Worm (Caenorhabditis elegans) whole organism, L3 larva: ENCODE measurements around the gene myrf-1.

ENCODE experiments used
- R02D3.7 ChIP-seq: fragments of 150-350 bp; optimal IDR thresholded peaks from 2 replicates; lab custom pipeline; 2014; ENCODE audit warnings: missing biosample characterization, missing genetic modification characterization
- aly-2 ChIP-seq: fragments of 150-350 bp; optimal IDR thresholded peaks from 2 replicates; lab custom pipeline; 2014; ENCODE audit warnings: missing biosample characterization, missing genetic modification characterization
- ceh-16 ChIP-seq: sonication (generic microtip); optimal IDR thresholded peaks from 2 replicates; lab custom pipeline; 2017; ENCODE audit warnings: missing biosample characterization, missing genetic modification characterization
- ceh-28 ChIP-seq: fragments of 150-350 bp; optimal IDR thresholded peaks from 2 replicates; lab custom pipeline; 2014; ENCODE audit warnings: missing biosample characterization, missing genetic modification reagents, missing genetic modification characterization
- elt-2 ChIP-seq: sonication (generic microtip); optimal IDR thresholded peaks from 2 replicates; lab custom pipeline; 2016; ENCODE audit warnings: missing genetic modification reagents, mild to moderate bottlenecking, missing genetic modification characterization, missing compliant biosample characterization
- elt-3 ChIP-seq, 3 experiments: fragments of 150-350 bp in 1 of 3; sonication (generic microtip) in 2 of 3; optimal IDR thresholded peaks; 2 replicates in 2 of 3; 4 replicates in 1 of 3; lab custom pipeline; 2014 to 2017; ENCODE audit warnings: missing biosample characterization in 3 of 3, missing genetic modification characterization in 3 of 3
- fkh-10 ChIP-seq: sonication (generic microtip); optimal IDR thresholded peaks from 2 replicates; lab custom pipeline; 2017; ENCODE audit warnings: missing biosample characterization, missing genetic modification reagents, missing genetic modification characterization
- fos-1 ChIP-seq: fragments of 150-350 bp; optimal IDR thresholded peaks from 2 replicates; lab custom pipeline; 2014; ENCODE audit warnings: missing biosample characterization, missing genetic modification characterization
- nhr-11 ChIP-seq: fragments of 150-350 bp; optimal IDR thresholded peaks from 2 replicates; lab custom pipeline; 2014; ENCODE audit warnings: missing biosample characterization, missing genetic modification characterization
- nhr-237 ChIP-seq: fragments of 150-350 bp; optimal IDR thresholded peaks from 2 replicates; lab custom pipeline; 2014; ENCODE audit warnings: missing biosample characterization, missing genetic modification characterization
- nhr-77 ChIP-seq: fragments of 150-350 bp; optimal IDR thresholded peaks from 2 replicates; lab custom pipeline; 2014; ENCODE audit warnings: missing biosample characterization, missing genetic modification characterization
- skn-1 ChIP-seq: fragments of 150-350 bp; optimal IDR thresholded peaks from 2 replicates; lab custom pipeline; 2014; ENCODE audit warnings: missing biosample characterization, missing genetic modification characterization
- snpc-4 ChIP-seq: fragments of 150-350 bp; optimal IDR thresholded peaks from 2 replicates; lab custom pipeline; 2014; ENCODE audit warnings: missing biosample characterization, missing genetic modification characterization
- ztf-11 ChIP-seq: fragments of 150-350 bp; optimal IDR thresholded peaks from 2 replicates; lab custom pipeline; 2014; ENCODE audit warnings: missing biosample characterization, missing genetic modification characterization

DNA sequence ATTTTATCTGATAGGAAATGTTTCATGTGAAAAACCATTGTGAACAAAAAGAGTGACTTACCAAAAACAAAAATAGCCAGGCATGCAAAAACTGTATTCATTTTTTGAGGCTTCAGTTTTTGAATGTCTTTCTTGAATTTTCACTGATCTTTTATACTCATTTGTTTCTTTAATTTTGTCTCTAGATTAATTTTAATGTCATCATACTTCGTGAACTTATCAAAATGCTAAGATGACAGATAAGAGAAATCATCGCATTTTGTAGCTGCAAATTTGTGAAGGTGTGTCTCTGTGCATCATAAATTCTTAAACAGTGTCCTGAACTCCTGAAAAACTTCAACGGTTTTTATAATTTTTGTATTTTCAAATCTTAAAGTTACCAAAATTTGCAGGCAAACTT is 26.3 kb downstream of the myrf-1 start, which contains the start of gene clec-58:
- TF ChIP-seq ceh-28 (tag; lab: Kevin White, UChicago) (no peak), elt-2 (tag; lab: Kevin White, UChicago) (no peak), nhr-11 (no peak), R02D3.7 (no peak), aly-2 (tag; lab: Kevin White, UChicago) (no peak), fos-1 (tag; lab: Kevin White, UChicago) (no peak), elt-3 (tag; optimal IDR thresholded peaks at IDR 0.05; lab: Kevin White, UChicago) (no peak), ceh-16 (no peak), ztf-11 (tag; lab: Kevin White, UChicago) (no peak), snpc-4 (tag; lab: Kevin White, UChicago) (no peak), nhr-237 (tag; lab: Kevin White, UChicago) (no peak), skn-1 (tag; lab: Kevin White, UChicago) (no peak), nhr-77 (tag; lab: Kevin White, UChicago) (no peak), fkh-10 (GFP tag; lab: Kevin White, UChicago) (no peak)
